Worm (Caenorhabditis elegans) whole organism, late embryonic: Measurements from ENCODE around the gene chts-1.

Experiments used
- C08G9.2 ChIP-seq: sonication (generic microtip); optimal IDR thresholded peaks from 2 replicates; lab custom pipeline; 2016; ENCODE audit warnings: mild to moderate bottlenecking, missing genetic modification characterization, moderate library complexity, missing compliant biosample characterization
- C38D4.7 ChIP-seq: fragments of 200-800 bp; sonication (Bioruptor generic); optimal IDR thresholded peaks from 2 replicates; lab custom pipeline; 2018; ENCODE audit warnings: mild to moderate bottlenecking, missing genetic modification characterization, moderate library complexity, missing compliant biosample characterization
- K02D7.2 ChIP-seq: sonication (generic microtip); optimal IDR thresholded peaks from 2 replicates; lab custom pipeline; 2017; ENCODE audit warnings: mild to moderate bottlenecking, missing genetic modification characterization, missing compliant biosample characterization
- K09A11.1 ChIP-seq: sonication (generic microtip); optimal IDR thresholded peaks from 2 replicates; lab custom pipeline; 2017; ENCODE audit warnings: antibody characterized with exemption, mild to moderate bottlenecking, missing genetic modification characterization, missing compliant biosample characterization; ENCODE audit not compliant: insufficient read depth
- T23F11.4 ChIP-seq: fragments of 200-800 bp; sonication (Bioruptor generic); optimal IDR thresholded peaks from 2 replicates; lab custom pipeline; 2018; ENCODE audit warnings: mild to moderate bottlenecking, missing genetic modification characterization, missing compliant biosample characterization
- ahr-1 ChIP-seq: sonication (generic microtip); optimal IDR thresholded peaks from 2 replicates; lab custom pipeline; 2016; ENCODE audit warnings: missing genetic modification characterization, missing compliant biosample characterization
- ceh-18 ChIP-seq: sonication (generic microtip); optimal IDR thresholded peaks from 2 replicates; lab custom pipeline; 2016; ENCODE audit warnings: missing genetic modification characterization, missing compliant biosample characterization
- ceh-22 ChIP-seq: sonication (generic microtip); optimal IDR thresholded peaks from 2 replicates; lab custom pipeline; 2017; ENCODE audit warnings: missing biosample characterization, missing genetic modification characterization
- ceh-30 ChIP-seq: fragments of 150-350 bp; optimal IDR thresholded peaks from 2 replicates; lab custom pipeline; 2014; ENCODE audit warnings: missing biosample characterization, missing genetic modification characterization
- ceh-31 ChIP-seq: sonication (generic microtip); optimal IDR thresholded peaks from 2 replicates; lab custom pipeline; 2016; ENCODE audit warnings: missing genetic modification characterization, missing compliant biosample characterization
- ceh-34 ChIP-seq: sonication (generic microtip); optimal IDR thresholded peaks from 2 replicates; lab custom pipeline; 2016; ENCODE audit warnings: mild to moderate bottlenecking, missing genetic modification characterization, missing compliant biosample characterization
- ceh-45 ChIP-seq: fragments of 200-800 bp; sonication (Bioruptor generic); IDR thresholded peaks from 2 replicates; pipeline ENCODE4 v1.3.6; 2022; ENCODE audit warnings: missing genetic modification reagents, missing genetic modification characterization, missing compliant biosample characterization
- ceh-48 ChIP-seq: sonication (generic microtip); optimal IDR thresholded peaks from 2 replicates; lab custom pipeline; 2016; ENCODE audit warnings: missing genetic modification characterization, inconsistent platforms, missing compliant biosample characterization
- ceh-6 ChIP-seq: fragments of 200-800 bp; sonication (Bioruptor generic); optimal IDR thresholded peaks from 2 replicates; lab custom pipeline; 2018; ENCODE audit warnings: mild to moderate bottlenecking, missing genetic modification characterization, missing compliant biosample characterization
- ceh-9 ChIP-seq: sonication (generic microtip); optimal IDR thresholded peaks from 2 replicates; lab custom pipeline; 2016; ENCODE audit warnings: mild to moderate bottlenecking, missing genetic modification characterization, inconsistent platforms, missing compliant biosample characterization
- dmd-4 ChIP-seq: sonication (generic microtip); optimal IDR thresholded peaks from 2 replicates; lab custom pipeline; 2016; ENCODE audit warnings: borderline replicate concordance, missing genetic modification characterization, missing compliant biosample characterization
- ets-4 ChIP-seq: sonication (generic microtip); optimal IDR thresholded peaks from 2 replicates; lab custom pipeline; 2016; ENCODE audit warnings: missing genetic modification characterization, missing compliant biosample characterization
- eyg-1 ChIP-seq: sonication (generic microtip); optimal IDR thresholded peaks from 2 replicates; lab custom pipeline; 2016; ENCODE audit warnings: missing genotype, missing genetic modification characterization, missing compliant biosample characterization
- fkh-10 ChIP-seq: fragments of 150-350 bp; optimal IDR thresholded peaks from 2 replicates; lab custom pipeline; 2014; ENCODE audit warnings: missing biosample characterization, missing genetic modification reagents, missing genetic modification characterization
- fkh-6 ChIP-seq: sonication (generic microtip); optimal IDR thresholded peaks from 2 replicates; lab custom pipeline; 2016; ENCODE audit warnings: missing genetic modification characterization, missing compliant biosample characterization
- gmeb-2 ChIP-seq: sonication (generic microtip); optimal IDR thresholded peaks from 2 replicates; lab custom pipeline; 2016; ENCODE audit warnings: missing genetic modification characterization, inconsistent platforms, missing compliant biosample characterization
- hlh-6 ChIP-seq: sonication (generic microtip); optimal IDR thresholded peaks from 2 replicates; lab custom pipeline; 2016; ENCODE audit warnings: missing genotype, missing genetic modification characterization, missing compliant biosample characterization
- lim-6 ChIP-seq: sonication (generic microtip); optimal IDR thresholded peaks from 2 replicates; lab custom pipeline; 2016; ENCODE audit warnings: missing genetic modification characterization, missing compliant biosample characterization
- madf-2 ChIP-seq: sonication (generic microtip); optimal IDR thresholded peaks from 2 replicates; lab custom pipeline; 2017; ENCODE audit warnings: missing genetic modification characterization, missing compliant biosample characterization
- nfya-1 ChIP-seq: sonication (generic microtip); optimal IDR thresholded peaks from 2 replicates; lab custom pipeline; 2017; ENCODE audit warnings: missing genetic modification characterization, mild to moderate bottlenecking, missing compliant biosample characterization, antibody characterized with exemption, moderate library complexity
- nhr-232 ChIP-seq: sonication (generic microtip); optimal IDR thresholded peaks from 2 replicates; lab custom pipeline; 2016; ENCODE audit warnings: missing genetic modification characterization, missing compliant biosample characterization
- odd-2 ChIP-seq: sonication (generic microtip); optimal IDR thresholded peaks from 2 replicates; lab custom pipeline; 2017; ENCODE audit warnings: antibody characterized with exemption, mild to moderate bottlenecking, missing genetic modification characterization, missing compliant biosample characterization
- pag-3 ChIP-seq: sonication (generic microtip); optimal IDR thresholded peaks from 2 replicates; lab custom pipeline; 2016; ENCODE audit warnings: missing compliant biosample characterization, missing genetic modification characterization, borderline replicate concordance
- pat-9 ChIP-seq: fragments of 200-800 bp; sonication (Bioruptor generic); optimal IDR thresholded peaks from 2 replicates; lab custom pipeline; 2018; ENCODE audit warnings: mild to moderate bottlenecking, missing genetic modification characterization, moderate library complexity, missing compliant biosample characterization
- pax-1 ChIP-seq: fragments of 150-350 bp; optimal IDR thresholded peaks from 2 replicates; lab custom pipeline; 2014; ENCODE audit warnings: missing biosample characterization, missing genetic modification characterization
- pha-4 ChIP-seq: fragments of 150-350 bp; optimal IDR thresholded peaks from 2 replicates; lab custom pipeline; 2018; ENCODE audit warnings: missing biosample characterization, missing genetic modification reagents, missing genetic modification characterization
- sox-4 ChIP-seq: sonication (generic microtip); optimal IDR thresholded peaks from 2 replicates; lab custom pipeline; 2017; ENCODE audit warnings: mild to moderate bottlenecking, missing genetic modification characterization, inconsistent platforms, missing compliant biosample characterization
- unc-3 ChIP-seq, 2 experiments: fragments of 200-800 bp in 1 of 2; sonication (Bioruptor generic) in 1 of 2; sonication (generic microtip) in 1 of 2; conservative IDR thresholded peaks in 1 of 2; optimal IDR thresholded peaks in 1 of 2; 2 replicates each; pipeline versions ENCODE4 v1.3.6 to Lab custom; 2016 to 2022; ENCODE audit warnings: missing compliant biosample characterization in 2 of 2, missing genetic modification characterization in 2 of 2, missing genetic modification reagents in 1 of 2
- unc-42 ChIP-seq: sonication (generic microtip); optimal IDR thresholded peaks from 2 replicates; lab custom pipeline; 2016; ENCODE audit warnings: missing genotype, missing genetic modification characterization, missing compliant biosample characterization
- unc-86 ChIP-seq: sonication (generic microtip); optimal IDR thresholded peaks from 2 replicates; lab custom pipeline; 2016; ENCODE audit warnings: missing genetic modification characterization, missing compliant biosample characterization

chts-1 gene

ce11 chrX:7536869-7537268 is 17.4 kb upstream of the chts-1 start:
- TF ChIP-seq ceh-9 (tag; lab: Kevin White, UChicago) (peak; percentile 19), K09A11.1 (tag; lab: Kevin White, UChicago) (no peak), hlh-6 (tag; lab: Kevin White, UChicago) (peak; percentile 43)

ce11 chrX:7534454-7534853 is 15.0 kb upstream of the chts-1 start:
- TF ChIP-seq K09A11.1 (tag; lab: Kevin White, UChicago) (no peak), ceh-9 (tag; lab: Kevin White, UChicago) (no peak), T23F11.4 (no peak), pax-1 (tag; lab: Kevin White, UChicago) (no peak), fkh-10 (GFP tag; lab: Kevin White, UChicago) (no peak), unc-86 (tag; lab: Kevin White, UChicago) (no peak), unc-3 (GFP tag; conservative IDR thresholded peaks at IDR 0.05; lab: Robert Waterston, UW) (no peak), unc-3 (tag; optimal IDR thresholded peaks at IDR 0.05; lab: Kevin White, UChicago) (no peak), C38D4.7 (no peak)
- TF ChIP-seq, all 69 proteins: peak for 0

DNA sequence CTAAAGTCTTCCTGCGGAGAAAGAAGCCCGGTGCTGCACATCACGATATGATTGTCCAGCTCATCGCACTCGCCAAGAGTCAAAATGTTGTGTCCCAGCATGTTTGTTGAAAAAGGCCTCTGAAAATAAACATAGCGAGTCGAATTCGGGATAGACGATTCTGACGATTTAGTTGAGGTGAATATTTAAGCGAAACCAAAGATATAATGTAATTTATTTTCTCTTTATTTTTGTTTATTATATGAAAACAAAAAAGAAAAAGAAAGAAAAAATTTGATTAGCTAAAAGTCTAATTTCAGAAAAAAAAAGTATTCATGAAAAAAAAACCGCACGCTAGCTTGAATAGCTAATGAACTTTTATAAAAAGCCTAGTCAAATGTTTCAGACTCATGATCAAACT is 13.2 kb upstream of the chts-1 start, which contains the start of gene ceh-14:
TSS of gene ceh-14 (minus strand) at position 101 of the 400 bp plus-strand sequence.
- no peak for TF ChIP-seq ceh-31 (tag; lab: Kevin White, UChicago)
- TF ChIP-seq pha-4 (tag; lab: Kevin White, UChicago): no peak
- TF ChIP-seq ceh-9 (tag; lab: Kevin White, UChicago): no peak
- TF ChIP-seq eyg-1: no peak
- no peak for TF ChIP-seq pag-3 (tag; lab: Kevin White, UChicago)
- no peak for TF ChIP-seq lim-6 (tag; lab: Kevin White, UChicago)
- TF ChIP-seq ceh-22: no peak
- TF ChIP-seq ceh-45 (GFP tag; lab: Robert Waterston, UW): no peak
- TF ChIP-seq gmeb-2 (tag; lab: Kevin White, UChicago): no peak
- TF ChIP-seq C08G9.2: no peak
- TF ChIP-seq ceh-34 (tag; lab: Kevin White, UChicago): no peak
- TF ChIP-seq ets-4 (tag; lab: Kevin White, UChicago): no peak
- no peak for TF ChIP-seq pat-9 (tag; lab: Kevin White, UChicago)
- TF ChIP-seq fkh-6 (tag; lab: Kevin White, UChicago): no peak
- no peak for TF ChIP-seq nhr-232 (tag; lab: Kevin White, UChicago)
- TF ChIP-seq unc-42 (tag; lab: Kevin White, UChicago): no peak
- TF ChIP-seq ceh-6 (GFP tag; lab: Kevin White, UChicago): no peak
- TF ChIP-seq, all 69 proteins: peak for 0

- TF ChIP-seq ceh-9 (tag; lab: Kevin White, UChicago): no peak
- TF ChIP-seq odd-2 (tag; lab: Kevin White, UChicago): no peak
- TF ChIP-seq ceh-48 (tag; lab: Kevin White, UChicago): no peak
- no peak for TF ChIP-seq eyg-1
- no peak for TF ChIP-seq gmeb-2 (tag; lab: Kevin White, UChicago)
- TF ChIP-seq sox-4 (tag; lab: Kevin White, UChicago): no peak
- no peak for TF ChIP-seq ahr-1 (tag; lab: Kevin White, UChicago)
- no peak for TF ChIP-seq dmd-4 (tag; lab: Kevin White, UChicago)
- no peak for TF ChIP-seq ceh-30 (tag; lab: Kevin White, UChicago)
- TF ChIP-seq ceh-18 (tag; lab: Kevin White, UChicago): no peak
- TF ChIP-seq nfya-1 (tag; lab: Kevin White, UChicago): no peak
- no peak for TF ChIP-seq madf-2
- no peak for TF ChIP-seq K02D7.2 (tag; lab: Kevin White, UChicago)
Observed at ce11 chrX:7525271-7525670, 5.8 kb upstream of the chts-1 start, which contains the start of gene F46C8.3. TSS of gene F46C8.3 (plus strand) at chrX:7525571.
